Worm (Caenorhabditis elegans) whole organism, young adult: ENCODE measurements around the gene C49A9.10.

Source experiments
- B0019.2 ChIP-seq: fragments of 200-800 bp; sonication (Bioruptor generic); conservative IDR thresholded peaks from 2 replicates; pipeline ENCODE4 v1.3.6; 2022; ENCODE audit warnings: missing genetic modification reagents, missing genetic modification characterization, missing compliant biosample characterization
- B0336.3 ChIP-seq: fragments of 200-800 bp; sonication (Bioruptor generic); IDR thresholded peaks from 2 replicates; pipeline ENCODE4 v1.3.6; 2022; ENCODE audit warnings: missing genetic modification characterization, missing compliant biosample characterization
- C06A6.2 ChIP-seq: fragments of 200-800 bp; sonication (Bioruptor generic); conservative IDR thresholded peaks from 2 replicates; pipeline ENCODE4 v1.3.6; 2022; ENCODE audit warnings: missing genetic modification characterization, missing compliant biosample characterization
- F49E8.2 ChIP-seq: sonication (generic microtip); optimal IDR thresholded peaks from 3 replicates; lab custom pipeline; 2017; ENCODE audit warnings: missing genetic modification characterization, mild to moderate bottlenecking, missing compliant biosample characterization, antibody characterized with exemption, moderate library complexity; ENCODE audit not compliant: insufficient read depth
- F55B11.4 ChIP-seq: sonication (generic microtip); optimal IDR thresholded peaks from 2 replicates; lab custom pipeline; 2016; ENCODE audit warnings: missing compliant biosample characterization, missing genetic modification characterization, borderline replicate concordance; ENCODE audit not compliant: insufficient read depth
- K12H6.12 ChIP-seq: fragments of 200-800 bp; sonication (Bioruptor generic); optimal IDR thresholded peaks from 2 replicates; lab custom pipeline; 2018; ENCODE audit warnings: mild to moderate bottlenecking, missing genetic modification characterization, missing compliant biosample characterization
- attf-3 ChIP-seq: fragments of 200-800 bp; sonication (Bioruptor generic); conservative IDR thresholded peaks from 2 replicates; pipeline ENCODE4 v1.3.6; 2022; ENCODE audit warnings: missing genetic modification reagents, missing genetic modification characterization, missing compliant biosample characterization
- bed-1 ChIP-seq: fragments of 200-800 bp; sonication (Bioruptor generic); IDR thresholded peaks from 2 replicates; pipeline ENCODE4 v1.3.6; 2022; ENCODE audit warnings: missing genetic modification reagents, missing genetic modification characterization, missing compliant biosample characterization
- ccch-3 ChIP-seq: fragments of 200-800 bp; sonication (Bioruptor generic); optimal IDR thresholded peaks from 2 replicates; lab custom pipeline; 2018; ENCODE audit warnings: mild to moderate bottlenecking, missing genetic modification characterization, missing compliant biosample characterization
- cebp-1 ChIP-seq, 2 experiments: fragments of 200-800 bp in 1 of 2; sonication (Bioruptor generic) in 1 of 2; sonication (generic microtip) in 1 of 2; IDR thresholded peaks in 1 of 2; optimal IDR thresholded peaks in 1 of 2; 2 replicates each; pipeline versions ENCODE4 v1.3.6 to Lab custom; 2017 to 2022; ENCODE audit warnings: missing compliant biosample characterization in 2 of 2, missing genetic modification characterization in 2 of 2, mild to moderate bottlenecking in 1 of 2, missing genetic modification reagents in 1 of 2, moderate library complexity in 1 of 2
- cebp-2 ChIP-seq: fragments of 200-800 bp; sonication (Bioruptor generic); IDR thresholded peaks from 2 replicates; pipeline ENCODE4 v1.3.6; 2022; ENCODE audit warnings: missing genetic modification characterization, missing compliant biosample characterization
- ceh-100 ChIP-seq: fragments of 200-800 bp; sonication (Bioruptor generic); IDR thresholded peaks from 2 replicates; pipeline ENCODE4 v1.3.6; 2022; ENCODE audit warnings: missing genetic modification reagents, missing genetic modification characterization, missing compliant biosample characterization
- ceh-27 ChIP-seq: fragments of 200-800 bp; sonication (Bioruptor generic); optimal IDR thresholded peaks from 2 replicates; lab custom pipeline; 2018; ENCODE audit warnings: mild to moderate bottlenecking, missing genetic modification characterization, moderate library complexity, missing compliant biosample characterization
- ceh-40 ChIP-seq: fragments of 200-800 bp; sonication (Bioruptor generic); IDR thresholded peaks from 2 replicates; pipeline ENCODE4 v1.3.6; 2022; ENCODE audit warnings: missing genetic modification characterization, missing compliant biosample characterization
- ceh-79 ChIP-seq: sonication (generic microtip); optimal IDR thresholded peaks from 2 replicates; lab custom pipeline; 2017; ENCODE audit warnings: mild to moderate bottlenecking, missing genetic modification characterization, missing compliant biosample characterization
- dpff-1 ChIP-seq: sonication (generic microtip); optimal IDR thresholded peaks from 2 replicates; lab custom pipeline; 2017; ENCODE audit warnings: mild to moderate bottlenecking, missing genetic modification characterization, missing compliant biosample characterization
- dpl-1 ChIP-seq: fragments of 150-350 bp; optimal IDR thresholded peaks from 2 replicates; lab custom pipeline; 2014; ENCODE audit warnings: missing biosample characterization, missing genetic modification reagents, missing genetic modification characterization
- efl-1 ChIP-seq: fragments of 150-350 bp; optimal IDR thresholded peaks from 2 replicates; lab custom pipeline; 2014; ENCODE audit warnings: missing biosample characterization, missing genetic modification reagents, missing genetic modification characterization
- egl-18 ChIP-seq: fragments of 200-800 bp; sonication (Bioruptor generic); IDR thresholded peaks from 2 replicates; pipeline ENCODE4 v1.3.6; 2022; ENCODE audit warnings: missing genetic modification reagents, missing genetic modification characterization, missing compliant biosample characterization
- ekl-4 ChIP-seq: fragments of 200-800 bp; sonication (Bioruptor generic); IDR thresholded peaks from 2 replicates; pipeline ENCODE4 v1.3.6; 2022; ENCODE audit warnings: missing genetic modification reagents, missing genetic modification characterization, missing compliant biosample characterization
- ets-4 ChIP-seq: fragments of 200-800 bp; sonication (Bioruptor generic); optimal IDR thresholded peaks from 2 replicates; lab custom pipeline; 2018; ENCODE audit warnings: mild to moderate bottlenecking, missing genetic modification characterization, missing compliant biosample characterization
- hmg-1.2 ChIP-seq: fragments of 200-800 bp; sonication (Bioruptor generic); IDR thresholded peaks from 2 replicates; pipeline ENCODE4 v1.3.6; 2022; ENCODE audit warnings: missing genetic modification reagents, missing genetic modification characterization, missing compliant biosample characterization
- hrde-1 ChIP-seq: sonication (generic microtip); optimal IDR thresholded peaks from 2 replicates; lab custom pipeline; 2016; ENCODE audit warnings: missing genetic modification characterization, mild to moderate bottlenecking, missing compliant biosample characterization, moderate library complexity, missing genotype, missing genetic modification reagents, borderline replicate concordance
- lin-35 ChIP-seq, 3 experiments: fragments of 150-350 bp in 2 of 3; sonication (generic microtip) in 1 of 3; optimal IDR thresholded peaks; 2 replicates each; lab custom pipeline; 2014 to 2018; ENCODE audit warnings: missing biosample characterization in 3 of 3, missing genetic modification characterization in 3 of 3, missing genetic modification reagents in 3 of 3
- madf-3 ChIP-seq: fragments of 200-800 bp; sonication (Bioruptor generic); IDR thresholded peaks from 2 replicates; pipeline ENCODE4 v1.3.6; 2022; ENCODE audit warnings: missing genetic modification reagents, missing genetic modification characterization, missing compliant biosample characterization
- mxl-1 ChIP-seq: sonication (generic microtip); optimal IDR thresholded peaks from 2 replicates; lab custom pipeline; 2016; ENCODE audit warnings: missing genetic modification characterization, missing compliant biosample characterization
- nhr-120 ChIP-seq: fragments of 200-800 bp; sonication (Bioruptor generic); IDR thresholded peaks from 2 replicates; pipeline ENCODE4 v1.3.6; 2022; ENCODE audit warnings: missing genetic modification characterization, missing compliant biosample characterization
- nhr-90 ChIP-seq: sonication (generic microtip); optimal IDR thresholded peaks from 2 replicates; lab custom pipeline; 2016; ENCODE audit warnings: missing genotype, mild to moderate bottlenecking, missing genetic modification characterization, missing compliant biosample characterization
- pbrm-1 ChIP-seq: fragments of 200-800 bp; sonication (Bioruptor generic); IDR thresholded peaks from 2 replicates; pipeline ENCODE4 v1.3.6; 2022; ENCODE audit warnings: missing genetic modification reagents, missing genetic modification characterization, missing compliant biosample characterization
- repo-1 ChIP-seq: sonication (generic microtip); optimal IDR thresholded peaks from 2 replicates; lab custom pipeline; 2017; ENCODE audit warnings: mild to moderate bottlenecking, missing genetic modification characterization, missing compliant biosample characterization
- snpc-1.1 ChIP-seq: sonication (generic microtip); optimal IDR thresholded peaks from 2 replicates; lab custom pipeline; 2017; ENCODE audit warnings: missing genetic modification characterization, mild to moderate bottlenecking, missing compliant biosample characterization, antibody characterized with exemption, moderate library complexity, missing genotype, missing genetic modification reagents; ENCODE audit not compliant: insufficient read depth
- snpc-4 ChIP-seq, 5 experiments: fragments of 150-350 bp in 1 of 5; sonication (generic microtip) in 4 of 5; optimal IDR thresholded peaks; 2 replicates each; lab custom pipeline; 2014 to 2018; ENCODE audit warnings: missing genetic modification characterization in 5 of 5, missing biosample characterization in 3 of 5, antibody characterized with exemption in 2 of 5, mild to moderate bottlenecking in 2 of 5, missing compliant biosample characterization in 2 of 5, missing genotype in 2 of 5, moderate library complexity in 2 of 5, missing genetic modification reagents in 1 of 5
- unc-130 ChIP-seq: sonication (generic microtip); optimal IDR thresholded peaks from 2 replicates; lab custom pipeline; 2016; ENCODE audit warnings: missing genetic modification reagents, missing genetic modification characterization, missing compliant biosample characterization
- unc-62 ChIP-seq: fragments of 150-350 bp; optimal IDR thresholded peaks from 2 replicates; lab custom pipeline; 2014; ENCODE audit warnings: missing biosample characterization, missing genetic modification reagents, missing genetic modification characterization
- zfh-2 ChIP-seq: fragments of 200-800 bp; sonication (Bioruptor generic); conservative IDR thresholded peaks from 2 replicates; pipeline ENCODE4 v1.3.6; 2022; ENCODE audit warnings: missing genetic modification reagents, missing genetic modification characterization, missing compliant biosample characterization
- zim-3 ChIP-seq: sonication (generic microtip); optimal IDR thresholded peaks from 2 replicates; lab custom pipeline; 2017; ENCODE audit warnings: mild to moderate bottlenecking, missing genetic modification characterization, moderate library complexity, missing compliant biosample characterization
- ztf-26 ChIP-seq: sonication (generic microtip); optimal IDR thresholded peaks from 2 replicates; lab custom pipeline; 2017; ENCODE audit warnings: missing genetic modification characterization, missing compliant biosample characterization
- ztf-28 ChIP-seq: fragments of 200-800 bp; sonication (Bioruptor generic); IDR thresholded peaks from 2 replicates; pipeline ENCODE4 v1.3.6; 2022; ENCODE audit warnings: missing genetic modification reagents, missing genetic modification characterization, missing compliant biosample characterization
- ztf-3 ChIP-seq: fragments of 200-800 bp; sonication (Bioruptor generic); optimal IDR thresholded peaks from 2 replicates; lab custom pipeline; 2018; ENCODE audit warnings: mild to moderate bottlenecking, missing genetic modification characterization, missing compliant biosample characterization
- ztf-6 ChIP-seq: fragments of 200-800 bp; sonication (Bioruptor generic); IDR thresholded peaks from 2 replicates; pipeline ENCODE4 v1.3.6; 2022; ENCODE audit warnings: missing genetic modification reagents, missing genetic modification characterization, missing compliant biosample characterization

The C49A9.10 gene

ce11 chrIV:6209337-6209736 is 3.2 kb upstream of the C49A9.10 start:
- no peak for TF ChIP-seq ceh-79
- TF ChIP-seq cebp-1 (GFP tag; IDR thresholded peaks at IDR 0.05; lab: Robert Waterston, UW), result no peak
- peak; percentile 1 for TF ChIP-seq cebp-1 (tag; optimal IDR thresholded peaks at IDR 0.05; lab: Kevin White, UChicago)

ce11 chrIV:6201769-6202168 is 4.4 kb downstream of the C49A9.10 start, which contains the start of gene tkr-2:
Gene tkr-2 (plus strand): TSS chrIV:6202069.
- TF ChIP-seq snpc-4 (GFP tag; optimal IDR thresholded peaks at IDR 0.05; lab: Kevin White, UChicago) (no peak), snpc-4 (tag; optimal IDR thresholded peaks at IDR 0.05; lab: Kevin White, UChicago) (no peak), nhr-90 (no peak), ets-4 (no peak), unc-62 (no peak), nhr-120 (GFP tag; lab: Robert Waterston, UW) (no peak), bed-1 (GFP tag; lab: Robert Waterston, UW) (no peak), madf-3 (GFP tag; lab: Robert Waterston, UW) (no peak), efl-1 (GFP tag; lab: Kevin White, UChicago) (no peak), ccch-3 (GFP tag; lab: Kevin White, UChicago) (no peak), ztf-3 (no peak), F55B11.4 (tag; lab: Kevin White, UChicago) (no peak), zim-3 (no peak), egl-18 (GFP tag; lab: Robert Waterston, UW) (no peak), mxl-1 (tag; lab: Kevin White, UChicago) (no peak)

- no peak for TF ChIP-seq attf-3 (GFP tag; lab: Robert Waterston, UW)
- no peak for TF ChIP-seq nhr-90
- TF ChIP-seq pbrm-1 (GFP tag; lab: Robert Waterston, UW), result no peak
- TF ChIP-seq hmg-1.2 (GFP tag; lab: Robert Waterston, UW), result no peak
- TF ChIP-seq B0336.3 (GFP tag; lab: Robert Waterston, UW), result no peak
- TF ChIP-seq F55B11.4 (tag; lab: Kevin White, UChicago), result no peak
- TF ChIP-seq lin-35 (GFP tag; optimal IDR thresholded peaks at IDR 0.05; lab: Kevin White, UChicago), result no peak
- no peak for TF ChIP-seq ceh-100
- no peak for TF ChIP-seq unc-130 (GFP tag; lab: Kevin White, UChicago)
- no peak for TF ChIP-seq hrde-1 (tag; lab: Kevin White, UChicago)
- no peak for TF ChIP-seq K12H6.12 (tag; lab: Kevin White, UChicago)
- no peak for TF ChIP-seq zfh-2
- TF ChIP-seq dpff-1 (tag; lab: Kevin White, UChicago), result no peak
- TF ChIP-seq ekl-4 (GFP tag; lab: Robert Waterston, UW), result no peak
- TF ChIP-seq ztf-6 (GFP tag; lab: Robert Waterston, UW), result no peak
- no peak for TF ChIP-seq egl-18 (GFP tag; lab: Robert Waterston, UW)
- no peak for TF ChIP-seq unc-62
- TF ChIP-seq snpc-1.1 (tag; lab: Kevin White, UChicago), result no peak
- TF ChIP-seq C06A6.2 (GFP tag; lab: Robert Waterston, UW), result no peak
- no peak for TF ChIP-seq ztf-28 (GFP tag; lab: Robert Waterston, UW)
- TF ChIP-seq, all 124 proteins: peak for 0
Measured at ce11 chrIV:6200249-6200648, 5.9 kb downstream of the C49A9.10 start.

- no peak for TF ChIP-seq ztf-26 (tag; lab: Kevin White, UChicago)
- TF ChIP-seq B0019.2, result no peak
- no peak for TF ChIP-seq ceh-40 (GFP tag; lab: Robert Waterston, UW)
- no peak for TF ChIP-seq dpl-1
- TF ChIP-seq cebp-2, result no peak
- TF ChIP-seq snpc-1.1 (tag; lab: Kevin White, UChicago), result no peak
- no peak for TF ChIP-seq repo-1
- no peak for TF ChIP-seq F49E8.2 (tag; lab: Kevin White, UChicago)
- TF ChIP-seq ceh-27 (GFP tag; lab: Kevin White, UChicago), result no peak
Measured at ce11 chrIV:6187160-6187559, 19.0 kb downstream of the C49A9.10 start.
